Worm (Caenorhabditis elegans) whole organism, L1 larva: ENCODE data around the gene F25G6.9.
A peak's percentile ranks its signal among the peaks of the same experiment; 100 is the strongest.
"Not testable (repeated sequence)": the region's sequence is repeated elsewhere in the genome, so short reads cannot be mapped to it uniquely, and the experiment has no call there.

Source experiments
- C04F5.9 ChIP-seq: sonication (generic microtip); optimal IDR thresholded peaks from 2 replicates; lab custom pipeline; 2016; ENCODE audit warnings: missing genetic modification characterization, missing compliant biosample characterization
- Y116A8C.19 ChIP-seq: sonication (generic microtip); optimal IDR thresholded peaks from 2 replicates; lab custom pipeline; 2016; ENCODE audit warnings: missing compliant biosample characterization, missing genetic modification characterization, borderline replicate concordance
- alr-1 ChIP-seq: fragments of 200-800 bp; sonication (Bioruptor generic); optimal IDR thresholded peaks from 2 replicates; lab custom pipeline; 2018; ENCODE audit warnings: borderline replicate concordance, mild to moderate bottlenecking, missing genetic modification characterization, missing compliant biosample characterization
- blmp-1 ChIP-seq: fragments of 150-350 bp; optimal IDR thresholded peaks from 2 replicates; lab custom pipeline; 2014; ENCODE audit warnings: missing biosample characterization, missing genetic modification characterization
- ceh-88 ChIP-seq: fragments of 200-800 bp; sonication (Bioruptor generic); IDR thresholded peaks from 2 replicates; pipeline ENCODE4 v1.3.6; 2022; ENCODE audit warnings: missing genetic modification characterization, missing compliant biosample characterization
- efl-1 ChIP-seq, 4 experiments: fragments of 150-350 bp; optimal IDR thresholded peaks in 3 of 4; peaks in 1 of 4; 1 replicate in 1 of 4; 2 replicates in 3 of 4; lab custom pipeline; 2014; ENCODE audit warnings: missing biosample characterization in 2 of 4, missing genetic modification characterization in 2 of 4, missing genetic modification reagents in 2 of 4
- efl-3 ChIP-seq: fragments of 200-800 bp; sonication (Bioruptor generic); optimal IDR thresholded peaks from 2 replicates; lab custom pipeline; 2018; ENCODE audit warnings: mild to moderate bottlenecking, missing genetic modification characterization, missing compliant biosample characterization
- elt-2 ChIP-seq: sonication (generic microtip); optimal IDR thresholded peaks from 2 replicates; lab custom pipeline; 2016; ENCODE audit warnings: missing genetic modification characterization, mild to moderate bottlenecking, inconsistent platforms, missing compliant biosample characterization, missing genetic modification reagents
- ets-5 ChIP-seq: fragments of 200-800 bp; sonication (Bioruptor generic); IDR thresholded peaks from 2 replicates; pipeline ENCODE4 v1.3.6; 2022; ENCODE audit warnings: missing genetic modification characterization, missing compliant biosample characterization
- fos-1 ChIP-seq: fragments of 150-350 bp; optimal IDR thresholded peaks from 2 replicates; lab custom pipeline; 2014; ENCODE audit warnings: missing biosample characterization, missing genetic modification characterization
- grh-1 ChIP-seq: fragments of 200-800 bp; sonication (Bioruptor generic); IDR thresholded peaks from 2 replicates; pipeline ENCODE4 v1.3.6; 2022; ENCODE audit warnings: missing genetic modification reagents, missing genetic modification characterization, missing compliant biosample characterization
- hlh-4 ChIP-seq: sonication (generic microtip); optimal IDR thresholded peaks from 2 replicates; lab custom pipeline; 2016; ENCODE audit warnings: mild to moderate bottlenecking, missing genetic modification characterization, missing compliant biosample characterization
- isw-1 ChIP-seq: fragments of 200-800 bp; sonication (Bioruptor generic); IDR thresholded peaks from 2 replicates; pipeline ENCODE4 v1.3.6; 2022; ENCODE audit warnings: missing genetic modification characterization, missing compliant biosample characterization
- jun-1 ChIP-seq: fragments of 150-350 bp; optimal IDR thresholded peaks from 2 replicates; lab custom pipeline; 2014; ENCODE audit warnings: missing biosample characterization, missing genetic modification reagents, missing genetic modification characterization
- lin-14 ChIP-seq: fragments of 200-800 bp; sonication (Bioruptor generic); optimal IDR thresholded peaks from 2 replicates; lab custom pipeline; 2018; ENCODE audit warnings: mild to moderate bottlenecking, missing genetic modification characterization, moderate library complexity, missing compliant biosample characterization
- mdl-1 ChIP-seq, 2 experiments: fragments of 150-350 bp; optimal IDR thresholded peaks; 2 replicates each; lab custom pipeline; 2014 to 2017; ENCODE audit warnings: missing biosample characterization in 2 of 2, missing genetic modification characterization in 2 of 2, inconsistent platforms in 1 of 2
- mep-1 ChIP-seq: fragments of 150-350 bp; optimal IDR thresholded peaks from 2 replicates; lab custom pipeline; 2014; ENCODE audit warnings: missing biosample characterization, missing genetic modification characterization
- nhr-19 ChIP-seq: fragments of 200-800 bp; sonication (Bioruptor generic); conservative IDR thresholded peaks from 2 replicates; pipeline ENCODE4 v1.3.6; 2022; ENCODE audit warnings: missing genetic modification characterization, missing compliant biosample characterization
- nhr-20 ChIP-seq: sonication (generic microtip); optimal IDR thresholded peaks from 2 replicates; lab custom pipeline; 2016; ENCODE audit warnings: mild to moderate bottlenecking, missing genetic modification characterization, missing compliant biosample characterization
- nhr-237 ChIP-seq: fragments of 150-350 bp; optimal IDR thresholded peaks from 2 replicates; lab custom pipeline; 2014; ENCODE audit warnings: missing biosample characterization, missing genetic modification characterization
- nhr-47 ChIP-seq: sonication (generic microtip); optimal IDR thresholded peaks from 2 replicates; lab custom pipeline; 2016; ENCODE audit warnings: mild to moderate bottlenecking, missing genetic modification characterization, moderate library complexity, missing compliant biosample characterization
- nhr-71 ChIP-seq: sonication (generic microtip); optimal IDR thresholded peaks from 2 replicates; lab custom pipeline; 2016; ENCODE audit warnings: mild to moderate bottlenecking, missing genetic modification characterization, moderate library complexity, missing compliant biosample characterization
- nhr-84 ChIP-seq: sonication (generic microtip); optimal IDR thresholded peaks from 2 replicates; lab custom pipeline; 2017; ENCODE audit warnings: missing biosample characterization, missing genetic modification characterization
- nhr-85 ChIP-seq: sonication (generic microtip); peaks from one replicate; lab custom pipeline; 2016; ENCODE audit warnings: missing genetic modification characterization, inconsistent platforms, missing compliant biosample characterization
- nhr-90 ChIP-seq: sonication (generic microtip); optimal IDR thresholded peaks from 2 replicates; lab custom pipeline; 2016; ENCODE audit warnings: mild to moderate bottlenecking, missing genetic modification characterization, missing compliant biosample characterization; ENCODE audit not compliant: poor library complexity
- pag-3 ChIP-seq: sonication (generic microtip); optimal IDR thresholded peaks from 2 replicates; lab custom pipeline; 2017; ENCODE audit warnings: missing genetic modification characterization, mild to moderate bottlenecking, missing compliant biosample characterization, antibody characterized with exemption, borderline replicate concordance; ENCODE audit not compliant: insufficient read depth
- pax-3 ChIP-seq: fragments of 200-800 bp; sonication (Bioruptor generic); optimal IDR thresholded peaks from 2 replicates; lab custom pipeline; 2018; ENCODE audit warnings: mild to moderate bottlenecking, missing genetic modification characterization, moderate library complexity, missing compliant biosample characterization
- pqm-1 ChIP-seq: sonication (generic microtip); optimal IDR thresholded peaks from 3 replicates; lab custom pipeline; 2017; ENCODE audit warnings: missing biosample characterization, missing genetic modification characterization
- rnt-1 ChIP-seq: sonication (generic microtip); optimal IDR thresholded peaks from 2 replicates; lab custom pipeline; 2016; ENCODE audit warnings: mild to moderate bottlenecking, missing genetic modification characterization, moderate library complexity, missing compliant biosample characterization
- skn-1 ChIP-seq: fragments of 150-350 bp; optimal IDR thresholded peaks from 2 replicates; lab custom pipeline; 2014; ENCODE audit warnings: missing biosample characterization, missing genetic modification characterization
- snu-23 ChIP-seq: sonication (generic microtip); optimal IDR thresholded peaks from 2 replicates; lab custom pipeline; 2016; ENCODE audit warnings: missing genetic modification characterization, missing compliant biosample characterization
- sox-4 ChIP-seq: sonication (generic microtip); optimal IDR thresholded peaks from 2 replicates; lab custom pipeline; 2016; ENCODE audit warnings: missing genetic modification characterization, missing compliant biosample characterization
- sptf-1 ChIP-seq: fragments of 150-350 bp; optimal IDR thresholded peaks from 2 replicates; lab custom pipeline; 2014; ENCODE audit warnings: missing biosample characterization, missing genetic modification characterization
- sup-37 ChIP-seq: fragments of 200-800 bp; sonication (Bioruptor generic); optimal IDR thresholded peaks from 2 replicates; lab custom pipeline; 2018; ENCODE audit warnings: mild to moderate bottlenecking, missing genetic modification characterization, missing compliant biosample characterization
- swsn-7 ChIP-seq: sonication (generic microtip); optimal IDR thresholded peaks from 2 replicates; lab custom pipeline; 2016; ENCODE audit warnings: missing genetic modification characterization, missing compliant biosample characterization
- unc-30 ChIP-seq: sonication (generic microtip); optimal IDR thresholded peaks from 2 replicates; lab custom pipeline; 2017; ENCODE audit warnings: missing biosample characterization, missing genetic modification characterization
- ztf-11 ChIP-seq, 2 experiments: sonication (generic microtip); optimal IDR thresholded peaks; 2 replicates each; lab custom pipeline; 2016 to 2017; ENCODE audit warnings: missing genetic modification characterization in 2 of 2, missing biosample characterization in 1 of 2, missing compliant biosample characterization in 1 of 2

Gene F25G6.9

DNA sequence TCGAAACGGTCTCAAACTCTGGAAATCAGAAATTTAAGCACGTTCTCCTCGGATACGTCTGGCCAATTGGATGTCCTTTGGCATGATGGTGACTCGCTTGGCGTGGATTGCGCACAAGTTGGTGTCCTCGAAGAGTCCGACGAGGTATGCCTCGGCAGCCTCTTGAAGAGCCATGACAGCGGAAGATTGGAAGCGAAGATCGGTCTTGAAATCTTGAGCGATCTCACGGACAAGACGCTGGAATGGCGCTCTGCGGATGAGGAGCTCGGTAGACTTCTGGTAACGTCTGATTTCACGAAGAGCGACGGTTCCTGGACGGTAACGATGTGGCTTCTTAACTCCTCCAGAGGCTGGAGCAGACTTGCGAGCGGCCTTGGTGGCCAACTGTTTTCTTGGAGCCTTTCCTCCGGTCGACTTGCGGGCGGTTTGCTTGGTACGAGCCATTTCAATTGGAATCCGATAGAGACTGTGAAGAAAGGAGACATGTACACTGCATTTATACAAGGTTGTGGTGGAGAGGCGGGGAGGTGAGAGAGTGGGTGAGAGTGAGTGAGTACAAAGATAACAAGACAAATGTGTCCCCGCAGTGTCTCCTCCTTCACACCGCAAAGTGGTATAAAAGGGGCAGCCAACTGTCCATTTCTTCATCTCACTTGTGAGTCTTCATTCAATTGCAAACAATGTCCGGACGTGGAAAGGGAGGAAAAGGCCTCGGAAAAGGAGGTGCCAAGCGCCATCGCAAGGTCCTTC is 35.1 kb downstream of the F25G6.9 start, which contains the start of the genes his-6 and his-5:
Gene his-6, minus strand, starts transcription at position 444 of the 750 bp plus-strand sequence.
Gene his-5, plus strand, starts transcription at position 681 of the 750 bp plus-strand sequence.
- TF ChIP-seq nhr-71 = peak; percentile 50
- peak; percentile 44 for TF ChIP-seq nhr-47 (tag; lab: Kevin White, UChicago)
- TF ChIP-seq ceh-88 (GFP tag; lab: Robert Waterston, UW) = peak; percentile 8; the same call in 1 of the 2 replicates
- peak; percentile 43 for TF ChIP-seq nhr-20 (tag; lab: Kevin White, UChicago)
- peak; percentile 66 for TF ChIP-seq nhr-19
- TF ChIP-seq rnt-1 = peak; percentile 23
- peak; percentile 88 for TF ChIP-seq grh-1 (GFP tag; lab: Robert Waterston, UW)
- TF ChIP-seq efl-3 = peak; percentile 17
- peak; percentile 62 for TF ChIP-seq swsn-7 (tag; lab: Kevin White, UChicago)
- peak; percentile 30 for TF ChIP-seq nhr-90 (tag; lab: Kevin White, UChicago)
- TF ChIP-seq ztf-11 (tag; optimal IDR thresholded peaks at IDR 0.05; lab: Kevin White, UChicago) = peak in 1 of 2 experiments; percentile 60
- TF ChIP-seq nhr-85 (tag; lab: Kevin White, UChicago) = peak; percentile 76
- peak; percentile 80 for TF ChIP-seq lin-14
- TF ChIP-seq isw-1 = peak; percentile 24; the same call in 1 of the 2 replicates
- peak; percentile 41 for TF ChIP-seq snu-23 (GFP tag; lab: Kevin White, UChicago)

DNA sequence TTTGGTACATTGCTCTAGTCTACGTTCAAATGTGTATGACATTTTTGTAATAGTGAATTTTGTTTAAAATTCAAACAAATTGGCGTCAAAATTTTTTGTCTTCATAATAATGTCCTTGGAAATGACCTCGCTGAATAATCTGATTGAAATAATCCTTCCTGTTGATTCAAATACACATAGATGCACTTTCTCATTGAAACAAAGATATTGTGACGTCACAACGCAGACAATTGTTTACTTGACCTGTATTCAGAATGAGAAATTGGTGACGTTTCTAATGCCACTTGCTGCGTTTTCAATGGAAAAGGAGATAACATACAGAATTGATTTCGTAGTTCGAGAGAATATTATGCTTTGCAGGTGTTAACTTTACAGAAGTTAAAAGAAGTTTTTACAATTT is 35.9 kb downstream of the F25G6.9 start:
- TF ChIP-seq nhr-85 (tag; lab: Kevin White, UChicago) = peak; percentile 87
- no peak for TF ChIP-seq pqm-1

DNA sequence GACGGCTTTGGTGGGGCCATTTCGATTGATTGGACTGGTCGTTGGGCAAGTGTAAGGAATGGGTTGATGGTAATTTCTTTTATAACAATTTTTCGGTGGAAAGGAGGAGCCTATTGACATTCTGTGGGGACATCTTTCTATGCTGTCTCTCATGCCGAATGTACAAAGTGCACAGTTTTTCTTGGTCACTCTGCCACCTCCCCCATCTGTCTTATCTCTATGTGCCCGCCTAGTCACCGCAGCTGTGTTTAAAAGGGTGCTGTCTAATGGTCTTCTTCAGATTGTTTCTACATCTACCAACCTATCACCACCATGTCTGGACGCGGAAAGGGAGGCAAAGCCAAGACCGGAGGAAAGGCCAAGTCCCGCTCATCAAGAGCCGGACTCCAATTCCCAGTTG is 36.7 kb downstream of the F25G6.9 start, which contains the start of the genes his-8 and his-7:
Gene his-8, minus strand, starts transcription at position 20 of the 400 bp plus-strand sequence.
Gene his-7, plus strand, starts transcription at position 313 of the 400 bp plus-strand sequence.
- TF ChIP-seq efl-1 (optimal IDR thresholded peaks at IDR 0.05; lab: Kevin White, UChicago) = not testable (repeated sequence)
- peak in 1 of 2 experiments; percentile 40 for TF ChIP-seq efl-1 (GFP tag; optimal IDR thresholded peaks at IDR 0.05 in 1 of 2; lab: Kevin White, UChicago)

DNA sequence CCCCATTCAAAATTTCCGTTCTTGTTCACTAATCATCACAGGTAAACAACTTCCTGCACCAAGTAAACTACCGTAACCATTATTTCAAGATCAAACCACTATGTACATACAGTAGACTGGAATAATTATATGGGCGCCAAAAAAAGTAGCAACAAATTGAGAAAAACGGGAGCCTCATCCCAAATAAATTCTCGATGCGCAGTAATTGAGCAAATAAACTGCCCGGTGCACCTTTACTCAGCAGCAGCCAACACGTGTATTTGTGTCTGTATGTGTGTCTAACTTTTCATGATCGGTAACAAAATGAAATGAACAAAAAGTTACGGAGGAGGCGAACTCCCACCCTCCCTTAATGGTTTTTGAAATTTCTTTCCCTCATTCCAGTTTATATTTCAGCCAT is 40.6 kb downstream of the F25G6.9 start, which contains the start of gene otpl-5:
Gene otpl-5, plus strand, starts transcription at position 301 of the 400 bp plus-strand sequence.
- TF ChIP-seq Y116A8C.19 (tag; lab: Kevin White, UChicago) = no peak
- TF ChIP-seq sup-37 = no peak
- TF ChIP-seq snu-23 (GFP tag; lab: Kevin White, UChicago) = no peak
- TF ChIP-seq mep-1 (tag; lab: Kevin White, UChicago) = no peak
- TF ChIP-seq sox-4 = no peak
- no peak for TF ChIP-seq mdl-1 (tag; optimal IDR thresholded peaks at IDR 0.05; lab: Kevin White, UChicago)
- TF ChIP-seq rnt-1 = no peak
- no peak for TF ChIP-seq ets-5 (GFP tag; lab: Robert Waterston, UW)
- TF ChIP-seq C04F5.9 = no peak
- TF ChIP-seq elt-2 = no peak
- TF ChIP-seq skn-1 = no peak
- TF ChIP-seq alr-1 = no peak
- no peak for TF ChIP-seq blmp-1 (tag; lab: Kevin White, UChicago)
- no peak for TF ChIP-seq nhr-84 (tag; lab: Kevin White, UChicago)

DNA sequence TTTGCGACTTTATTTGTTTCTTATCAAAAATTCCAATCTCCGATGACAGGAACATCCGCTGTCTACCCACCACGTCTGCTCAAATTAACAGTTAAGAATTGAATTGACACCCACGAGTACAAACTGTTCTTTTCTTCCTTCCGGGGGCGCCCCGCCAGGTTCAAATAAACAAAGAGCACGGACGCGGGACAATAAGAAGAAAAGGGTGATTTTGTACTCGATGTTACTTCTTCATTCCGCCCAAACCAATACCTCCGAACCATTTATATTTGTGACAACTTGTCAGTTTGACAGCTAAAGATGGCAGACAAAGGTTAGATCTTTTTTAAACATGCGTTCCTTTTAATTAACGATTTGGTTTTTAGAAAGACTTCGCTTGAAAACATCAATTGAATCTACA is 44.0 kb downstream of the F25G6.9 start, which contains the start of gene otpl-6:
Gene otpl-6, plus strand, starts transcription at position 301 of the 400 bp plus-strand sequence.
- no peak for TF ChIP-seq pax-3
- TF ChIP-seq nhr-237 (tag; lab: Kevin White, UChicago) = no peak
- no peak for TF ChIP-seq alr-1
- TF ChIP-seq swsn-7 (tag; lab: Kevin White, UChicago) = no peak
- no peak for TF ChIP-seq efl-3
- no peak for TF ChIP-seq jun-1
- TF ChIP-seq fos-1 (tag; lab: Kevin White, UChicago) = no peak
- no peak for TF ChIP-seq unc-30 (tag; lab: Kevin White, UChicago)
- no peak for TF ChIP-seq pag-3 (tag; lab: Kevin White, UChicago)
- no peak for TF ChIP-seq hlh-4 (tag; lab: Kevin White, UChicago)
- no peak for TF ChIP-seq nhr-85 (tag; lab: Kevin White, UChicago)
- TF ChIP-seq sptf-1 (tag; lab: Kevin White, UChicago) = no peak
- TF ChIP-seq, all 84 proteins: peak for 0
